Worm (Caenorhabditis elegans): ENCODE data around the gene F31D4.2.

F31D4.2 gene

DNA sequence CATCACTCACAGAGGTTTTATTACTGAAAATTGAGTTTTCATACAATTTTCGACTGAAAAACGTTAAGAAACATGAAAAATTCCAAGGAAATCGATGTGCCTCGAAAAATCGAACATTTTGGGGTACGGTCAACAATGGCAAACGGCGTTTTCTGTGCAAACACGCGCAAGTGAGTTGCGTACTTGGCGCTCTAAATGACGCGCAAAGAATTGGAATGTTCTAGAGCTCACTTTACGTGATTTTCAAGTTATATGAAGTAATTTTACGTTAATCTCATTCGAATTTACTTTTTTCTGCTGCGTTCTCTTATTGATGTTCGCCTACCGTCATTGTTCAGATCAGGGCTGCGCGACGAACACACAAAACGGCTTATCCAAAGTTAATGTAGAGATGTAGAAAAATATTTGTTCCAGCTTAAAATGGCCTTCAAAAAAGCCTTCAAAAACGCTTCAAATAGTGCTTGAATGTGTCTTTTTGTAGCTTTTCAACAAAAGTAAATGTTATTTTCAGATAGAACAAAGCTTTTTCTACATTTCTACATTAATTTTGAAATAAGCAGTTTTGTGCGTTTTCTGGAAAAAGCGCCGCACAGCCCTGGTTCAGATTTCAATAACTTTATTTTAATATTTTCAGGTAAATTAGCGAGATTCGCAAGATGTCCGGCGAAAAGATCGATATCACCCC is at the start of gene F31D4.2, which contains the start of gene fkb-6:
F31D4.2 (minus strand) TSS at position 23 of the 685 bp plus-strand sequence.
fkb-6 (plus strand) TSS at position 635 of the 685 bp plus-strand sequence.
- TF ChIP-seq nhr-76 (tag; optimal IDR thresholded peaks at IDR 0.05) (no peak), elt-1 (tag; optimal IDR thresholded peaks at IDR 0.05) (no peak), nhr-77 (tag; optimal IDR thresholded peaks at IDR 0.05) (no peak), lin-15B (tag; optimal IDR thresholded peaks at IDR 0.05) (peak; percentile 62), snpc-4 (tag; optimal IDR thresholded peaks at IDR 0.05) (peak; percentile 52), ama-1 (optimal IDR thresholded peaks at IDR 0.05) (no peak), ztf-4 (tag; optimal IDR thresholded peaks at IDR 0.05) (peak; percentile 1), elt-3 (tag; optimal IDR thresholded peaks at IDR 0.05) (no peak), egl-5 (tag; optimal IDR thresholded peaks at IDR 0.05) (peak; percentile 45), pqm-1 (tag; optimal IDR thresholded peaks at IDR 0.05) (no peak), nhr-25 (tag; optimal IDR thresholded peaks at IDR 0.05) (peak; percentile 82), nhr-43 (tag; optimal IDR thresholded peaks at IDR 0.05; ENCODE audit: poor library complexity, severe bottlenecking) (peak; percentile 37), daf-12 (tag; optimal IDR thresholded peaks at IDR 0.05) (no peak), nhr-12 (tag; optimal IDR thresholded peaks at IDR 0.05) (no peak), ceh-28 (tag; optimal IDR thresholded peaks at IDR 0.05) (peak; percentile 76), lsy-12 (tag; optimal IDR thresholded peaks at IDR 0.05) (peak; percentile 60), lin-39 (tag; optimal IDR thresholded peaks at IDR 0.05) (peak; percentile 63), pha-4 (tag; optimal IDR thresholded peaks at IDR 0.05) (peak; percentile 72), nhr-11 (tag; optimal IDR thresholded peaks at IDR 0.05) (no peak), fos-1 (tag; optimal IDR thresholded peaks at IDR 0.05) (no peak), unc-62 (GFP tag; optimal IDR thresholded peaks at IDR 0.05) (no peak), elt-2 (tag; optimal IDR thresholded peaks at IDR 0.05) (peak; percentile 41), hmg-11 (tag; optimal IDR thresholded peaks at IDR 0.05) (peak; percentile 84), sea-2 (GFP tag; optimal IDR thresholded peaks at IDR 0.05) (no peak), nfya-1 (tag; optimal IDR thresholded peaks at IDR 0.05; ENCODE audit: insufficient read depth) (peak; percentile 85), fkh-10 (GFP tag; optimal IDR thresholded peaks at IDR 0.05) (peak; percentile 74), ceh-9 (tag; optimal IDR thresholded peaks at IDR 0.05) (no peak), nhr-23 (tag; optimal IDR thresholded peaks at IDR 0.05) (peak; percentile 48), aly-2 (tag; optimal IDR thresholded peaks at IDR 0.05) (no peak), mml-1 (tag; optimal IDR thresholded peaks at IDR 0.05) (no peak), ztf-11 (tag; optimal IDR thresholded peaks at IDR 0.05) (no peak), egl-27 (tag; optimal IDR thresholded peaks at IDR 0.05) (peak; percentile 7), skn-1 (tag; optimal IDR thresholded peaks at IDR 0.05) (peak; percentile 3), jun-1 (tag; optimal IDR thresholded peaks at IDR 0.05) (peak; percentile 43), zag-1 (tag; optimal IDR thresholded peaks at IDR 0.05) (no peak), R02D3.7 (tag; optimal IDR thresholded peaks at IDR 0.05) (peak; percentile 45)

- TF ChIP-seq jun-1 (tag; optimal IDR thresholded peaks at IDR 0.05) (no peak), lin-39 (tag; optimal IDR thresholded peaks at IDR 0.05) (no peak), pha-4 (tag; optimal IDR thresholded peaks at IDR 0.05) (no peak), ceh-28 (tag; optimal IDR thresholded peaks at IDR 0.05) (no peak), daf-12 (tag; optimal IDR thresholded peaks at IDR 0.05) (no peak), unc-39 (tag; optimal IDR thresholded peaks at IDR 0.05) (no peak), aly-2 (tag; optimal IDR thresholded peaks at IDR 0.05) (no peak), egl-27 (tag; optimal IDR thresholded peaks at IDR 0.05) (no peak), mml-1 (tag; optimal IDR thresholded peaks at IDR 0.05) (no peak)
Measured at ce11 chrV:20891871-20892270, 46.5 kb upstream of the F31D4.2 start.

DNA sequence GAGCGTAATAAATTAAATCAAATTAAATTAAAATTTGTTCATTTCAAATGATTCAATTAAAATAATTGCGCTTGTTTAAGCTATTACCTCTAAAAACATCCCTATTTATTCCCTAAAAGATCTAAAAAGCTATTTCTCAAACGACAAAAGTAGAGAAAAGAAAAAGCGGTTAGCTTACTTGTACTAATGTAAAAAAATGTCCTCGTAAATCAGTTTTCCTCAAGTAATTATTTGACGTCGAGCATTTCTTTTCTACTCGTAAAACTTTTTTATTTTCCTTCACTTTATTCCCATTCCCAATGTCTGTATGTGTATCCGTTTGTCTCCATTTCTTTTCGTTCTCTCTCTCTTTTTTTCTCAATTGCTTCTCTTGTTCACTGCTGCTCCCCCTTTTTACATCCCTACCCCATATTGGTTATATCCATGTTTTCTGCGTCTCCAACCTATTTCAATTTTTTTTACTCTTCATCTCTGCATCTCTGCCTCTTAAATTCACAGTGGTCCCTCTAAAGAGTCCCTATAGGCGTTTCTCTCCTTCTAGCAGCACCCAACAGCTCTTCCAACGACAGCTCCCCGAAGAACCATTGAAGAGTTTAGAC is 33.8 kb upstream of the F31D4.2 start, which contains the start of gene unc-80:
unc-80 (plus strand) TSS at position 533 of the 599 bp plus-strand sequence.
- no peak for TF ChIP-seq fos-1 (tag; optimal IDR thresholded peaks at IDR 0.05)
- TF ChIP-seq egl-5 (tag; optimal IDR thresholded peaks at IDR 0.05), result peak; percentile 81
- no peak for TF ChIP-seq unc-62 (GFP tag; optimal IDR thresholded peaks at IDR 0.05)
- TF ChIP-seq ama-1 (optimal IDR thresholded peaks at IDR 0.05), result no peak
- peak; percentile 32 for TF ChIP-seq skn-1 (tag; optimal IDR thresholded peaks at IDR 0.05)
- no peak for TF ChIP-seq ceh-16 (tag; optimal IDR thresholded peaks at IDR 0.05)
- TF ChIP-seq ceh-9 (tag; optimal IDR thresholded peaks at IDR 0.05), result no peak
- peak; percentile 31 for TF ChIP-seq lin-15B (tag; optimal IDR thresholded peaks at IDR 0.05)
- TF ChIP-seq fkh-10 (GFP tag; optimal IDR thresholded peaks at IDR 0.05), result peak; percentile 4
- no peak for TF ChIP-seq pha-4 (tag; optimal IDR thresholded peaks at IDR 0.05)
- no peak for TF ChIP-seq nhr-67 (tag; optimal IDR thresholded peaks at IDR 0.05)
- TF ChIP-seq R02D3.7 (tag; optimal IDR thresholded peaks at IDR 0.05), result no peak
- no peak for TF ChIP-seq mml-1 (tag; optimal IDR thresholded peaks at IDR 0.05)
- no peak for TF ChIP-seq snpc-4 (tag; optimal IDR thresholded peaks at IDR 0.05)
- TF ChIP-seq ceh-28 (tag; optimal IDR thresholded peaks at IDR 0.05), result no peak
- TF ChIP-seq sea-2 (GFP tag; optimal IDR thresholded peaks at IDR 0.05), result no peak
- TF ChIP-seq daf-12 (tag; optimal IDR thresholded peaks at IDR 0.05), result no peak
- TF ChIP-seq zag-1 (tag; optimal IDR thresholded peaks at IDR 0.05), result no peak
- TF ChIP-seq nfya-1 (tag; optimal IDR thresholded peaks at IDR 0.05; ENCODE audit: insufficient read depth), result peak; percentile 81
- TF ChIP-seq eor-1 (tag; optimal IDR thresholded peaks at IDR 0.05), result no peak
- TF ChIP-seq mdl-1 (tag; optimal IDR thresholded peaks at IDR 0.05), result no peak
- no peak for TF ChIP-seq fkh-2 (tag; optimal IDR thresholded peaks at IDR 0.05)
- TF ChIP-seq nhr-76 (tag; optimal IDR thresholded peaks at IDR 0.05), result no peak
- no peak for TF ChIP-seq nhr-43 (tag; optimal IDR thresholded peaks at IDR 0.05; ENCODE audit: poor library complexity, severe bottlenecking)
- TF ChIP-seq nhr-237 (tag; optimal IDR thresholded peaks at IDR 0.05), result no peak
- peak; percentile 5 for TF ChIP-seq tbx-2 (tag; optimal IDR thresholded peaks at IDR 0.05)
- TF ChIP-seq aly-2 (tag; optimal IDR thresholded peaks at IDR 0.05), result no peak
- TF ChIP-seq hmg-11 (tag; optimal IDR thresholded peaks at IDR 0.05), result peak; percentile 63
- TF ChIP-seq elt-1 (tag; optimal IDR thresholded peaks at IDR 0.05), result peak; percentile 2
- TF ChIP-seq lsy-12 (tag; optimal IDR thresholded peaks at IDR 0.05), result no peak
- TF ChIP-seq pqm-1 (tag; optimal IDR thresholded peaks at IDR 0.05), result peak; percentile 11

Measured in whole organism, L3 larva.